Worm (Caenorhabditis elegans): Measurements from ENCODE around the gene C26E1.2.

C26E1.2 gene

DNA sequence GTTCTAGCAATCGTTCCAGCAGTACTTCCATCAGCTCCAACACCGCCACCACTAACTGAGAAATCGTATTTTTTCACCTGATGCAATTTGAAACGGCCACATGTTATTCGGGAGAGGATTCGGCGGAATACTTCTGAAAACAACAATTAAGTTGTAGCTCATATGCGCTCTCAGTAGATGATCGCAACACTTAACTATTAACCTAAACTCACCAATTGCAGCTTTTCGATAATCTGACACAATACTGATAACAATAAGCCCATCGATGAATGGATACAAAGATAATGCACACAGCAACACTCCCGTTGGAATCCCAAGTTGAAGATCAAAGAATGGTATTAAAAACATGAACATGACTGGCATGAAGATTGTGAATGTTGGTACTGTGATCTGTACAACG, 33.1 kb downstream of the C26E1.2 start:
- TF ChIP-seq nhr-12 (tag; optimal IDR thresholded peaks at IDR 0.05) (no peak), ceh-9 (tag; optimal IDR thresholded peaks at IDR 0.05) (no peak), ZK546.5 (tag; optimal IDR thresholded peaks at IDR 0.05) (no peak), sea-2 (GFP tag; optimal IDR thresholded peaks at IDR 0.05) (no peak), aly-2 (tag; optimal IDR thresholded peaks at IDR 0.05) (no peak), ztf-11 (tag; optimal IDR thresholded peaks at IDR 0.05) (no peak), daf-12 (tag; optimal IDR thresholded peaks at IDR 0.05) (no peak), ceh-82 (tag; optimal IDR thresholded peaks at IDR 0.05) (no peak), hmg-11 (tag; optimal IDR thresholded peaks at IDR 0.05) (no peak), mdl-1 (tag; optimal IDR thresholded peaks at IDR 0.05) (no peak), nhr-25 (tag; optimal IDR thresholded peaks at IDR 0.05) (no peak), ama-1 (optimal IDR thresholded peaks at IDR 0.05) (no peak)

DNA sequence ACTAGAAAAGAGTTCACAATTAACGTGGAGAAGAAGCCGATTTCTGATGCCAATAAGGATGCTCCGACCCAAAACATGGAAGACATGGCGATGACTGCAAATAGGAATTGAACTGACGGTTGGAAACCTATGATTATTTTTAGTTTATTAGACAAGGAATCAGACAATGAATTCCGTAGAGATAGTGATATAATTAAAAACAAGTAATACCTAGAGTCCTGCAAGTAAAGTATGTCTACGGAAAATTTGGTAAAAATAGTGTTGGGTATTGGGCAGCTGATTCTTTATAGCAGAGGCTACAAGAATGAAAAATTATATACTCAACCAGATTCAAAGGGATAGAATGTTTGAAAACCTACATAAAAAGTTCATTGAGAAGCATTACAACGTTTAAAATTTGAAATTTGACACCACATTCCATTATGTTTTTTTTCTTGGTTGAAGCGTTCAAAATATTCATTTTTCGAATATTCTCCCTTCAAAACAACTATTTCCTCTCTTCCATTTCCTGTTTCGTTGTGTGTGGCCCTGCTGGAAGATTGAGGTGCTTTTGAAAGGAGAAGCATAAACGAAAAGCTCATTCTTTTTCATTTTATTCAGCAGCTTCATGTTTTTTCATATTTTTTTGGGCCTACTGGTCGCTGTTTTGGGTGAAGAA, 34.8 kb downstream of the C26E1.2 start, which contains the start of the genes str-4 and lgc-48:
Gene str-4, minus strand, starts transcription at position 101 of the 658 bp plus-strand sequence.
Gene lgc-48, plus strand, starts transcription at position 608 of the 658 bp plus-strand sequence.
- TF ChIP-seq ceh-16 (tag; optimal IDR thresholded peaks at IDR 0.05) = no peak
- TF ChIP-seq nhr-28 (tag; optimal IDR thresholded peaks at IDR 0.05) = no peak
- TF ChIP-seq nhr-237 (tag; optimal IDR thresholded peaks at IDR 0.05) = no peak
- TF ChIP-seq aly-2 (tag; optimal IDR thresholded peaks at IDR 0.05) = no peak
- no peak for TF ChIP-seq pqm-1 (tag; optimal IDR thresholded peaks at IDR 0.05)
- no peak for TF ChIP-seq eor-1 (tag; optimal IDR thresholded peaks at IDR 0.05)
- no peak for TF ChIP-seq ztf-4 (tag; optimal IDR thresholded peaks at IDR 0.05)
- no peak for TF ChIP-seq ama-1 (optimal IDR thresholded peaks at IDR 0.05)
- TF ChIP-seq pha-4 (tag; optimal IDR thresholded peaks at IDR 0.05) = no peak
- TF ChIP-seq ceh-28 (tag; optimal IDR thresholded peaks at IDR 0.05) = no peak
- no peak for TF ChIP-seq nhr-25 (tag; optimal IDR thresholded peaks at IDR 0.05)
- TF ChIP-seq elt-1 (tag; optimal IDR thresholded peaks at IDR 0.05) = no peak
- TF ChIP-seq jun-1 (tag; optimal IDR thresholded peaks at IDR 0.05) = no peak
- no peak for TF ChIP-seq egl-27 (tag; optimal IDR thresholded peaks at IDR 0.05)
- no peak for TF ChIP-seq ZK546.5 (tag; optimal IDR thresholded peaks at IDR 0.05)
- TF ChIP-seq unc-62 (GFP tag; optimal IDR thresholded peaks at IDR 0.05) = no peak
- no peak for TF ChIP-seq daf-12 (tag; optimal IDR thresholded peaks at IDR 0.05)
- TF ChIP-seq nhr-11 (tag; optimal IDR thresholded peaks at IDR 0.05) = no peak
- no peak for TF ChIP-seq fos-1 (tag; optimal IDR thresholded peaks at IDR 0.05)

DNA sequence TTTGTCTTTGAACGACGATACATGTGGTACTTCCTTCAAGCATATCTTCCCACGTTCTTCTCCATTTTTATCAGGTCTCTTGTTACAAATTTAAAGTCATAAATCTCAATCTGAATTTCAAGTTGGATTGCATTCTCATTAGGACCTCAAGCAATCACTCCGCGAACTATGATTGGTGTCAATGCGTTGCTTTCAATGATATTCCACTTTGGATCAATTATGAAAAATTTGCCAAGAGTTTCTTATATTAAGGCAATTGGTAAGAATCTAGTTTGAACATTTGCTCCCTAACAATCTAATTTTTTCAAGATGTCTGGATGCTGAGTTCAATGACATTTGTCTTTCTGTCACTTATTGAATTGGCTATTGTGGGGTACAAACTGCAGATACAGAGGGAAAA, 37.3 kb downstream of the C26E1.2 start:
- TF ChIP-seq skn-1 (tag; optimal IDR thresholded peaks at IDR 0.05) = no peak
- no peak for TF ChIP-seq sea-2 (GFP tag; optimal IDR thresholded peaks at IDR 0.05)
- TF ChIP-seq nhr-28 (tag; optimal IDR thresholded peaks at IDR 0.05) = no peak

DNA sequence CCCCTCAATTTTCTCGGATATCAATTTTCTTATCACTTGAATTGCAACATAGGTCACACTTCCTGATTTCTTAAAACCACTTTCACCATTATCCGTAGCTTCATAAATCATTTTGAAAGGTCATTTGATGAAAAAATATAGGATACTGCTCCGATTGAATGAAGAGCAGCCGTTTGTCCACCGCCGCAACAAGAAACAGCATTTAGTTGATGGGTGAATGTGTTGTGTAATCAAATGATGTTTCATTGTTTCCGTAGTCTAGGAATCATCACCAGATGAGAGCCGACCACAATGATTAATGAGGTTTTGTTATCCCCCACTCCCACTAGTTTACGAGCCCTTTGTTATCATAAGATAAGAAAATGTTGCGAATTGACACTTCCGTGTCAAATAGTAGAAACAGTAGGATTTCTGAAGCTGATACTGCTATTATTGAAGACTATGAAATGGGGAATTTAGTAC, 41.0 kb downstream of the C26E1.2 start, which contains the start of gene twk-43:
Gene twk-43, plus strand, starts transcription at position 412 of the 462 bp plus-strand sequence.
- TF ChIP-seq egl-27 (tag; optimal IDR thresholded peaks at IDR 0.05) (no peak), ZK546.5 (tag; optimal IDR thresholded peaks at IDR 0.05) (no peak), nhr-25 (tag; optimal IDR thresholded peaks at IDR 0.05) (no peak), nfya-1 (tag; optimal IDR thresholded peaks at IDR 0.05; ENCODE audit: insufficient read depth) (no peak), nhr-23 (tag; optimal IDR thresholded peaks at IDR 0.05) (no peak), ceh-82 (tag; optimal IDR thresholded peaks at IDR 0.05) (no peak), egl-5 (tag; optimal IDR thresholded peaks at IDR 0.05) (peak; percentile 68), zag-1 (tag; optimal IDR thresholded peaks at IDR 0.05) (no peak), fkh-10 (GFP tag; optimal IDR thresholded peaks at IDR 0.05) (no peak)

DNA sequence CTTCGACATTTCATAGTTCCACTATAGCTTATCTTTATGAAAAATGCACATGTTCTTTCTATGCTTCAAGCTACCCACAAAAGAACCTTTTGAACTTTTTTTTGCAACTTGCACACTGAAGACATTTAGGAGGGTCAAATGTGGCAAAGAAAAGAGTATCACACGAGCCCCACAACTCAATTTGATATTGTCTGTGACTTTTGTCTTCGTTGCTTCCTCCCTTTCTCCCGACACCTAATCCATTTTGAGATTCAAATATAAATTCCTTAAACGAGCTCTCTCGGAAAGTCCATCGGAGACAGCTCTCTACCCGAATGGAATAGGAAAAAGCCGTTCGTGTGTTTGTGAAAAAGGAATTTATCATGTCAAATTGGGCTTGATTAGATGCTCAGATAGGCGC, 45.4 kb downstream of the C26E1.2 start:
- TF ChIP-seq fkh-10 (GFP tag; optimal IDR thresholded peaks at IDR 0.05) (peak; percentile 80), hmg-11 (tag; optimal IDR thresholded peaks at IDR 0.05) (no peak), mdl-1 (tag; optimal IDR thresholded peaks at IDR 0.05) (no peak), nhr-25 (tag; optimal IDR thresholded peaks at IDR 0.05) (no peak)

DNA sequence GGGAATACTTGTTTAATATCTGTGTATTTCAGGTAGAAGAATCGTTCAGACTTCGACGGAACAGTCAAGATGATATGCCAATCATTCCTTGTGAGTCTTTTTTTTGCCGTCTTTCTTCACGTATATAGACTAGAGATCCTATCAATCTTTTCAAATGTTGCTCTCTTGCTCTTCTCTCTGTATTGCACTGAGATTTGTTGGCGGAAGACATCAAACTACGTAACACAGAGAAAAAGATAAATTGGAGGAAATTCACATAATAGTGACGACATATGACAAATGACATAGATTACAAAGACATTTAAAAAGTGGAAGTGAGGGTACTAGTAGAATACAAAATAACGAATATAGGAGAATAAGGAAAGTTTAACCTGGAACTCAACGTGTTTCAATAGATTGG, 46.8 kb downstream of the C26E1.2 start:
- TF ChIP-seq lin-39 (tag; optimal IDR thresholded peaks at IDR 0.05) = peak; percentile 45
- peak; percentile 87 for TF ChIP-seq unc-62 (GFP tag; optimal IDR thresholded peaks at IDR 0.05)
- peak; percentile 28 for TF ChIP-seq nfya-1 (tag; optimal IDR thresholded peaks at IDR 0.05; ENCODE audit: insufficient read depth)
- TF ChIP-seq nhr-11 (tag; optimal IDR thresholded peaks at IDR 0.05) = no peak
- no peak for TF ChIP-seq skn-1 (tag; optimal IDR thresholded peaks at IDR 0.05)
- peak; percentile 77 for TF ChIP-seq elt-1 (tag; optimal IDR thresholded peaks at IDR 0.05)
- no peak for TF ChIP-seq elt-3 (tag; optimal IDR thresholded peaks at IDR 0.05)
